Fruit fly (Drosophila melanogaster): Measurements from ENCODE around the gene Pfdn1.

Pfdn1 gene

dm6 chr2L:6047528-6048160, 21.2 kb upstream of the Pfdn1 start, which contains the start of gene IPIP (continued):
- TF ChIP-seq hbn (GFP tag; IDR thresholded peaks at IDR 0.05; ENCODE audit: partially characterized antibody) (peak; percentile 68; the same call in 1 of the 2 replicates), MBD-R2 (GFP tag; IDR thresholded peaks at IDR 0.05) (peak; percentile 93), CG6791 (GFP tag; IDR thresholded peaks at IDR 0.05; ENCODE audit: partially characterized antibody) (peak; percentile 87), CG12071 (GFP tag; optimal IDR thresholded peaks at IDR 0.05) (no peak), B-H2 (GFP tag; optimal IDR thresholded peaks at IDR 0.05) (peak; percentile 69), CG3726 (GFP tag; IDR thresholded peaks at IDR 0.05) (no peak), Fer2 (tag; optimal IDR thresholded peaks at IDR 0.05) (no peak), CG12219 (GFP tag; optimal IDR thresholded peaks at IDR 0.05) (no peak), CG11504 (tag; optimal IDR thresholded peaks at IDR 0.05) (no peak), tgo (GFP tag; IDR thresholded peaks at IDR 0.05) (peak; percentile 29; the same call in 1 of the 3 replicates), MTF-1 (GFP tag; optimal IDR thresholded peaks at IDR 0.05; ENCODE audit: borderline replicate concordance) (peak; percentile 29), ato (GFP tag; IDR thresholded peaks at IDR 0.05; ENCODE audit: partially characterized antibody) (peak; percentile 85), jumu (GFP tag; optimal IDR thresholded peaks at IDR 0.05) (no peak), zfh2 (GFP tag; optimal IDR thresholded peaks at IDR 0.05) (peak; percentile 9), unc-4 (GFP tag; IDR thresholded peaks at IDR 0.05; ENCODE audit: partially characterized antibody) (peak; percentile 81), Bgb (GFP tag; IDR thresholded peaks at IDR 0.05; ENCODE audit: partially characterized antibody) (peak; percentile 91), CG13624 (GFP tag; optimal IDR thresholded peaks at IDR 0.05) (peak; percentile 28), CG9932 (GFP tag; IDR thresholded peaks at IDR 0.05) (peak; percentile 79), gce (GFP tag; IDR thresholded peaks at IDR 0.05) (no peak), mld (GFP tag; IDR thresholded peaks at IDR 0.05; ENCODE audit: partially characterized antibody) (peak; percentile 75), CG30020 (tag; optimal IDR thresholded peaks at IDR 0.05) (peak; percentile 61), CG7987 (GFP tag; optimal IDR thresholded peaks at IDR 0.05) (peak; percentile 54), CG7928 (GFP tag; optimal IDR thresholded peaks at IDR 0.05) (no peak), CG14667 (GFP tag; IDR thresholded peaks at IDR 0.05) (peak; percentile 18; the same call in 1 of the 2 replicates), CG15269 (tag; optimal IDR thresholded peaks at IDR 0.05) (no peak), ranshi (GFP tag; IDR thresholded peaks at IDR 0.05) (0 out of 2 replicates have a peak, but pooled peaks have one; percentile 27), Sin3A (optimal IDR thresholded peaks at IDR 0.05) (peak; percentile 34), zen2 (GFP tag; IDR thresholded peaks at IDR 0.05; ENCODE audit: partially characterized antibody) (peak; percentile 54; the same call in 1 of the 3 replicates), Vsx1 (GFP tag; optimal IDR thresholded peaks at IDR 0.05) (no peak), CG32767 (GFP tag; IDR thresholded peaks at IDR 0.05) (no peak), btn (GFP tag; optimal IDR thresholded peaks at IDR 0.05) (no peak), MESR4 (GFP tag; optimal IDR thresholded peaks at IDR 0.05) (peak; percentile 91), tap (tag; optimal IDR thresholded peaks at IDR 0.05) (no peak), sob (GFP tag; IDR thresholded peaks at IDR 0.05) (0 out of 2 replicates have a peak, but pooled peaks have one; percentile 36), stc (GFP tag; IDR thresholded peaks at IDR 0.05) (0 out of 2 replicates have a peak, but pooled peaks have one; percentile 9), knrl (GFP tag; IDR thresholded peaks at IDR 0.05; ENCODE audit: partially characterized antibody) (peak; percentile 83), Dad (GFP tag; optimal IDR thresholded peaks at IDR 0.05) (peak; percentile 1), CG16779 (GFP tag; IDR thresholded peaks at IDR 0.05) (0 out of 2 replicates have a peak, but pooled peaks have one; percentile 50), lmd (GFP tag; IDR thresholded peaks at IDR 0.05) (peak; percentile 49; the same call in 1 of the 2 replicates), otp (GFP tag; IDR thresholded peaks at IDR 0.05) (peak; percentile 34; the same call in 1 of the 3 replicates), cas (GFP tag; IDR thresholded peaks at IDR 0.05) (no peak), dimm (GFP tag; IDR thresholded peaks at IDR 0.05) (no peak), CG34422 (GFP tag; IDR thresholded peaks at IDR 0.05) (peak; percentile 67; the same call in 1 of the 3 replicates), CG9215 (GFP tag; IDR thresholded peaks at IDR 0.05) (peak; percentile 26; the same call in 1 of the 2 replicates), Dek (tag; optimal IDR thresholded peaks at IDR 0.05) (no peak), lov (optimal IDR thresholded peaks at IDR 0.05) (no peak), lov (GFP tag; IDR thresholded peaks at IDR 0.05) (peak; percentile 60; the same call in 1 of the 3 replicates), HLH4C (GFP tag; IDR thresholded peaks at IDR 0.05; ENCODE audit: partially characterized antibody) (peak; percentile 74), ind (GFP tag; optimal IDR thresholded peaks at IDR 0.05) (peak; percentile 12)

All from whole organism, embryonic.